Worm (Caenorhabditis elegans) whole organism, L4/young adult: ENCODE data around the gene srz-97.

Experiments used
- W03F9.2 ChIP-seq: fragments of 150-350 bp; optimal IDR thresholded peaks from 2 replicates; lab custom pipeline; 2014; ENCODE audit warnings: missing biosample characterization, missing genetic modification characterization
- dao-5 ChIP-seq: sonication (generic microtip); optimal IDR thresholded peaks from 2 replicates; lab custom pipeline; 2016; ENCODE audit warnings: missing genotype, missing genetic modification characterization, moderate library complexity, missing compliant biosample characterization

DNA sequence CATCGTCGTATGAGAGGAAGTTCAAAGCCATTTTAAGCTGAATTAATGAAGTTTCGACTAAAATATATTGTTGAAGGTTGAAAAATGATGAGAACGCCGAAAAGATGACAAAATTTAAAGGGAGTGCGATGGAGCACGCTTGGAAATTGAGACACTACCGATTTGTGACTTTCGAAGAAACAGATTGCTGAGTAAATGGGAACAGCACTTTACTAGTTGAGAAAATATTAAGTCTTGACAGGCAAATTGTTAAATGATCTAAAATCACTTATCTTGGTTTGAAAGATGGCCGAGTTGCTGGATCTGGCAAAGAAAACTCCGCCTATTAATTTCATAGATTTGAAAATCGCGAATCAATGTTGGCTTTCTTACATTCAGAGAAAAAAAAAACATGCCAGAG lies 44.8 kb downstream of the srz-97 start, which contains the start of gene rpoa-12:
- no peak for TF ChIP-seq dao-5
- TF ChIP-seq W03F9.2 (tag; lab: Kevin White, UChicago): no peak
